Fruit fly (Drosophila melanogaster): ENCODE measurements around the gene CG8661.

Gene CG8661

dm6 chrX:17237421-17237820 lies 46.9 kb downstream of the CG8661 start:
- TF ChIP-seq cnc (optimal IDR thresholded peaks at IDR 0.05) (no peak), CG33017 (tag; optimal IDR thresholded peaks at IDR 0.05) (no peak), CG11617 (GFP tag; optimal IDR thresholded peaks at IDR 0.05) (no peak), Hr96 (GFP tag; optimal IDR thresholded peaks at IDR 0.05) (no peak), tj (GFP tag; optimal IDR thresholded peaks at IDR 0.05) (no peak), CG7101 (tag; optimal IDR thresholded peaks at IDR 0.05) (no peak), ovo (GFP tag; optimal IDR thresholded peaks at IDR 0.05) (no peak), CG5204 (GFP tag; optimal IDR thresholded peaks at IDR 0.05) (no peak), CG1620 (GFP tag; optimal IDR thresholded peaks at IDR 0.05) (no peak), toe (GFP tag; optimal IDR thresholded peaks at IDR 0.05) (no peak), CG7045 (GFP tag; optimal IDR thresholded peaks at IDR 0.05) (no peak), kay (GFP tag; ENCODE audit: borderline replicate concordance) (no peak)

- TF ChIP-seq CG14711 (tag; optimal IDR thresholded peaks at IDR 0.05) (no peak), CG7045 (GFP tag; optimal IDR thresholded peaks at IDR 0.05) (no peak), kay (GFP tag; ENCODE audit: borderline replicate concordance) (no peak), cic (GFP tag; optimal IDR thresholded peaks at IDR 0.05) (no peak), bab1 (GFP tag; optimal IDR thresholded peaks at IDR 0.05) (no peak), CG12768 (GFP tag; optimal IDR thresholded peaks at IDR 0.05) (no peak)
These were observed 47.8 kb downstream of the CG8661 start for dm6 chrX:17236468-17236867.

All from whole organism, adult.